Fruit fly (Drosophila melanogaster): ENCODE results near the gene ko.

Gene ko

DNA sequence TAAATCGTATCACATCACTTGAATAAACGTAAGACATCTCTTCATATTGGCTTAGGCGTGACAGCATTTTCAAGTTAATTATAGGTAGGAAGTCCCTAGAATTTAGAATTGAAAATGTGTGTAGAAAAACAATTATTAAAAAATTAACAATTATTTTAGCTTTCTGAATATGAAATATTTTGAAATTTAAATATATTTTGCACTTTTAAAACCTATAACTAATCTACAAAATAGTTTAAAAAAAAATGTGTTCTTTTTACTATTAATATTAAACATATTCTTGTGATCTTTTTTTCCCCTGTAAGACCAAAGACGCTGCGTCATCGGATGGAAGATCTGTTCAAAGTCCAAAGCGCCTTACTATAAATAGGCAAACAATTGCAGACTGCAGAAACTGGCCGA, 8.4 kb downstream of the ko start:
- no peak for TF ChIP-seq Hr38 (GFP tag; optimal IDR thresholded peaks at IDR 0.05)
- peak; percentile 2 for TF ChIP-seq OdsH (GFP tag; optimal IDR thresholded peaks at IDR 0.05)
- peak; percentile 52 for TF ChIP-seq CG6276 (GFP tag; optimal IDR thresholded peaks at IDR 0.05)
- no peak for TF ChIP-seq CG6163 (GFP tag; IDR thresholded peaks at IDR 0.05)
- no peak for TF ChIP-seq CG11902 (GFP tag; optimal IDR thresholded peaks at IDR 0.05)
- no peak for TF ChIP-seq dac (GFP tag; optimal IDR thresholded peaks at IDR 0.05)
- peak; percentile 19 for TF ChIP-seq acj6 (GFP tag; optimal IDR thresholded peaks at IDR 0.05)
- TF ChIP-seq CG10669 (GFP tag; optimal IDR thresholded peaks at IDR 0.05): peak; percentile 22
- no peak for TF ChIP-seq dsx (GFP tag; optimal IDR thresholded peaks at IDR 0.05; ENCODE audit: poor library complexity, severe bottlenecking)
- no peak for TF ChIP-seq svp (GFP tag)
- peak; percentile 48 for TF ChIP-seq CG9139 (GFP tag; optimal IDR thresholded peaks at IDR 0.05)
- TF ChIP-seq Hr39 (GFP tag; optimal IDR thresholded peaks at IDR 0.05): no peak
- no peak for TF ChIP-seq Sox14 (GFP tag; optimal IDR thresholded peaks at IDR 0.05)
- TF ChIP-seq Hr4 (GFP tag; optimal IDR thresholded peaks at IDR 0.05): peak; percentile 0
- peak; percentile 63 for TF ChIP-seq Ets96B (tag; optimal IDR thresholded peaks at IDR 0.05)
- no peak for TF ChIP-seq Smox (GFP tag; optimal IDR thresholded peaks at IDR 0.05)
- no peak for TF ChIP-seq pdm3 (GFP tag; optimal IDR thresholded peaks at IDR 0.05)
- no peak for TF ChIP-seq CG15336 (GFP tag; IDR thresholded peaks at IDR 0.05)
- TF ChIP-seq spab (GFP tag; optimal IDR thresholded peaks at IDR 0.05): peak; percentile 42
- TF ChIP-seq CG11294 (GFP tag; IDR thresholded peaks at IDR 0.05): no peak
- peak; percentile 76 for TF ChIP-seq Eip78C (GFP tag)
- TF ChIP-seq Ets21C (GFP tag; optimal IDR thresholded peaks at IDR 0.05): no peak
- peak; percentile 69 for TF ChIP-seq CG6808 (GFP tag; optimal IDR thresholded peaks at IDR 0.05)
- no peak for TF ChIP-seq CG8319 (GFP tag; optimal IDR thresholded peaks at IDR 0.05)
- TF ChIP-seq vri (GFP tag; optimal IDR thresholded peaks at IDR 0.05): no peak
- no peak for TF ChIP-seq cyc (GFP tag; optimal IDR thresholded peaks at IDR 0.05)
- TF ChIP-seq Blimp-1 (GFP tag; optimal IDR thresholded peaks at IDR 0.05): no peak
- peak in 1 of 2 experiments; percentile 51 for TF ChIP-seq salr (GFP tag; optimal IDR thresholded peaks at IDR 0.05)
- peak; percentile 52 for TF ChIP-seq CG10631 (GFP tag; optimal IDR thresholded peaks at IDR 0.05)
- peak; percentile 45 for TF ChIP-seq CG4318 (GFP tag; optimal IDR thresholded peaks at IDR 0.05)
- TF ChIP-seq Lpt (GFP tag; optimal IDR thresholded peaks at IDR 0.05): peak; percentile 43
- no peak for TF ChIP-seq CG11762 (GFP tag; optimal IDR thresholded peaks at IDR 0.05; ENCODE audit: insufficient read depth)
- TF ChIP-seq CG3919 (GFP tag; optimal IDR thresholded peaks at IDR 0.05): peak; percentile 50
- no peak for TF ChIP-seq fkh (GFP tag; optimal IDR thresholded peaks at IDR 0.05)
- no peak for TF ChIP-seq Sox102F (GFP tag; optimal IDR thresholded peaks at IDR 0.05)
- TF ChIP-seq net (GFP tag; optimal IDR thresholded peaks at IDR 0.05): peak; percentile 23
- no peak for TF ChIP-seq lz (GFP tag; optimal IDR thresholded peaks at IDR 0.05)
- peak; percentile 46 for TF ChIP-seq achi (GFP tag; optimal IDR thresholded peaks at IDR 0.05)
- TF ChIP-seq topi (GFP tag; optimal IDR thresholded peaks at IDR 0.05): no peak
- TF ChIP-seq ss (GFP tag; optimal IDR thresholded peaks at IDR 0.05): peak; percentile 32 to 76
- no peak for TF ChIP-seq CG34406 (GFP tag; optimal IDR thresholded peaks at IDR 0.05)
- no peak for TF ChIP-seq Gug (GFP tag; IDR thresholded peaks at IDR 0.05)
- TF ChIP-seq eg (GFP tag; IDR thresholded peaks at IDR 0.05): no peak
- TF ChIP-seq CG6854 (GFP tag; optimal IDR thresholded peaks at IDR 0.05): no peak
- no peak for TF ChIP-seq fd85E (GFP tag; optimal IDR thresholded peaks at IDR 0.05)
- TF ChIP-seq fd59A (GFP tag; optimal IDR thresholded peaks at IDR 0.05): peak; percentile 15
- TF ChIP-seq CG8632 (GFP tag; optimal IDR thresholded peaks at IDR 0.05): no peak
- peak; percentile 48 for TF ChIP-seq CG16779 (tag; optimal IDR thresholded peaks at IDR 0.05)
- TF ChIP-seq CG3032 (tag; optimal IDR thresholded peaks at IDR 0.05): peak; percentile 48
- TF ChIP-seq Met (GFP tag; optimal IDR thresholded peaks at IDR 0.05): no peak
- TF ChIP-seq CG7368 (GFP tag; optimal IDR thresholded peaks at IDR 0.05): no peak
- no peak for TF ChIP-seq Eip75B (GFP tag; optimal IDR thresholded peaks at IDR 0.05)
- TF ChIP-seq CG1621 (tag; optimal IDR thresholded peaks at IDR 0.05): no peak
